Worm (Caenorhabditis elegans) whole organism, mixed stage, embryonic: ENCODE results near the gene hdl-1.

Experiments used
- ces-1 ChIP-seq: fragments of 150-350 bp; optimal IDR thresholded peaks from 2 replicates; lab custom pipeline; 2014; ENCODE audit warnings: missing biosample characterization, missing genetic modification reagents, missing genetic modification characterization
- ham-2 ChIP-seq: fragments of 200-800 bp; sonication (Bioruptor generic); optimal IDR thresholded peaks from 2 replicates; lab custom pipeline; 2018; ENCODE audit warnings: mild to moderate bottlenecking, missing genetic modification characterization, missing compliant biosample characterization
- lsy-2 ChIP-seq: fragments of 150-350 bp; optimal IDR thresholded peaks from 2 replicates; lab custom pipeline; 2014; ENCODE audit warnings: missing biosample characterization, missing genetic modification characterization
- mep-1 ChIP-seq: fragments of 150-350 bp; optimal IDR thresholded peaks from 2 replicates; lab custom pipeline; 2017; ENCODE audit warnings: missing biosample characterization, missing genetic modification reagents, missing genetic modification characterization, inconsistent platforms
- nhr-12 ChIP-seq: fragments of 150-350 bp; optimal IDR thresholded peaks from 2 replicates; lab custom pipeline; 2014; ENCODE audit warnings: missing biosample characterization, missing genetic modification characterization
- unc-39 ChIP-seq: fragments of 150-350 bp; optimal IDR thresholded peaks from 2 replicates; lab custom pipeline; 2014; ENCODE audit warnings: missing biosample characterization, missing genetic modification characterization

- no peak for TF ChIP-seq ham-2
- no peak for TF ChIP-seq unc-39 (tag; lab: Kevin White, UChicago)
- TF ChIP-seq mep-1 (tag; lab: Kevin White, UChicago), result no peak
- no peak for TF ChIP-seq ces-1
- no peak for TF ChIP-seq nhr-12 (tag; lab: Kevin White, UChicago)
- no peak for TF ChIP-seq lsy-2 (tag; lab: Kevin White, UChicago)
Observed at ce11 chrIV:11914260-11914836, 35.3 kb downstream of the hdl-1 start.
